Worm (Caenorhabditis elegans): Measurements from ENCODE around the gene Y54G2A.32.
A peak's percentile ranks its signal among the peaks of the same experiment; 100 is the strongest.

Gene Y54G2A.32

ce11 chrIV:2843882-2844281 lies 40.1 kb downstream of the Y54G2A.32 start, which contains the start of gene Y54G2A.15:
Gene Y54G2A.15, minus strand, starts transcription at chrIV:2843982.
- TF ChIP-seq ceh-32 (tag; optimal IDR thresholded peaks at IDR 0.05; ENCODE audit: poor library complexity) (no peak), ztf-7 (tag; optimal IDR thresholded peaks at IDR 0.05) (no peak), lin-15B (tag; optimal IDR thresholded peaks at IDR 0.05) (no peak), nhr-42 (GFP tag; IDR thresholded peaks at IDR 0.05) (no peak), spr-3 (GFP tag; optimal IDR thresholded peaks at IDR 0.05) (no peak), daf-8 (GFP tag; IDR thresholded peaks at IDR 0.05) (no peak), hlh-11 (tag; optimal IDR thresholded peaks at IDR 0.05) (no peak), F37D6.2 (tag; optimal IDR thresholded peaks at IDR 0.05) (no peak), madf-5 (GFP tag; IDR thresholded peaks at IDR 0.05) (no peak), unc-39 (tag; optimal IDR thresholded peaks at IDR 0.05) (no peak), egl-43 (GFP tag; IDR thresholded peaks at IDR 0.05) (no peak), gei-8 (GFP tag; optimal IDR thresholded peaks at IDR 0.05) (no peak), nhr-10 (tag; optimal IDR thresholded peaks at IDR 0.05) (no peak), T20F7.1 (GFP tag; optimal IDR thresholded peaks at IDR 0.05) (no peak), nhr-6 (tag; optimal IDR thresholded peaks at IDR 0.05) (no peak), php-3 (GFP tag; IDR thresholded peaks at IDR 0.05) (no peak), pha-4 (GFP tag; IDR thresholded peaks at IDR 0.05) (no peak), pha-4 (tag; optimal IDR thresholded peaks at IDR 0.05) (no peak), nhr-11 (tag; optimal IDR thresholded peaks at IDR 0.05) (no peak), zfp-3 (GFP tag; conservative IDR thresholded peaks at IDR 0.05) (no peak)

ce11 chrIV:2846264-2846663 lies 42.5 kb downstream of the Y54G2A.32 start, which contains the start of gene Y54G2A.40:
Gene Y54G2A.40, plus strand, starts transcription at chrIV:2846476.
- TF ChIP-seq php-3 (GFP tag; IDR thresholded peaks at IDR 0.05) (no peak), nhr-111 (GFP tag; optimal IDR thresholded peaks at IDR 0.05) (no peak), nhr-77 (tag; optimal IDR thresholded peaks at IDR 0.05) (peak; percentile 4), dpl-1 (GFP tag; optimal IDR thresholded peaks at IDR 0.05) (peak; percentile 33), gei-8 (GFP tag; optimal IDR thresholded peaks at IDR 0.05) (no peak), daf-8 (GFP tag; IDR thresholded peaks at IDR 0.05) (no peak), mxl-2 (GFP tag; conservative IDR thresholded peaks at IDR 0.05) (no peak), lin-38 (GFP tag; IDR thresholded peaks at IDR 0.05) (peak; percentile 30; the same call in 1 of the 2 replicates), nhr-237 (tag; optimal IDR thresholded peaks at IDR 0.05) (no peak), mep-1 (tag; optimal IDR thresholded peaks at IDR 0.05) (peak; percentile 14), dve-1 (tag; optimal IDR thresholded peaks at IDR 0.05; ENCODE audit: insufficient read depth) (peak; percentile 28), duxl-1 (tag; optimal IDR thresholded peaks at IDR 0.05; ENCODE audit: poor library complexity) (no peak), pha-4 (GFP tag; IDR thresholded peaks at IDR 0.05) (no peak), pha-4 (tag; optimal IDR thresholded peaks at IDR 0.05) (peak; percentile 80), T26A8.4 (GFP tag; IDR thresholded peaks at IDR 0.05) (no peak), skn-1 (tag; optimal IDR thresholded peaks at IDR 0.05) (no peak), mes-2 (tag; optimal IDR thresholded peaks at IDR 0.05; ENCODE audit: poor library complexity, severe bottlenecking) (peak; percentile 62), lsy-2 (tag; optimal IDR thresholded peaks at IDR 0.05) (peak in 1 of 2 experiments; percentile 76), nhr-25 (tag; optimal IDR thresholded peaks at IDR 0.05; ENCODE audit: borderline replicate concordance, insufficient read depth) (no peak), daf-16 (GFP tag; optimal IDR thresholded peaks at IDR 0.05) (peak in 1 of 2 experiments; percentile 81), daf-16 (tag; optimal IDR thresholded peaks at IDR 0.05) (peak; percentile 91), dmd-8 (GFP tag; IDR thresholded peaks at IDR 0.05) (no peak), nhr-42 (GFP tag; IDR thresholded peaks at IDR 0.05) (no peak), lin-1 (GFP tag; IDR thresholded peaks at IDR 0.05) (no peak), Y5F2A.4 (GFP tag; optimal IDR thresholded peaks at IDR 0.05) (no peak), pqm-1 (tag; optimal IDR thresholded peaks at IDR 0.05) (no peak)
